Fruit fly (Drosophila melanogaster) whole organism, embryonic: ENCODE results near the gene CG9986.

Source experiments
- Adf1 ChIP-seq: fragments of 200-800 bp; sonication (Bioruptor generic); IDR thresholded peaks from 2 replicates; pipeline ENCODE4 v1.3.6; 2022; ENCODE audit warnings: missing biosample characterization, missing genetic modification characterization
- B-H2 ChIP-seq: fragments of 200-800 bp; sonication (Bioruptor generic); optimal IDR thresholded peaks from 2 replicates; lab custom pipeline; 2018; ENCODE audit warnings: missing biosample characterization, mild to moderate bottlenecking, missing genetic modification characterization
- C15 ChIP-seq: fragments of 200-800 bp; sonication (Bioruptor generic); IDR thresholded peaks from 3 replicates; pipeline ENCODE4 v1.3.6; 2022; ENCODE audit warnings: missing biosample characterization, missing genetic modification characterization
- CG11695 ChIP-seq: fragments of 200-800 bp; sonication (Bioruptor generic); IDR thresholded peaks from 3 replicates; pipeline ENCODE4 v1.3.6; 2022; ENCODE audit warnings: missing biosample characterization, missing genetic modification characterization
- CG11723 ChIP-seq: fragments of 200-800 bp; sonication (Bioruptor generic); optimal IDR thresholded peaks from 2 replicates; lab custom pipeline; 2017; ENCODE audit warnings: missing biosample characterization, mild to moderate bottlenecking, missing genetic modification characterization
- CG1233 ChIP-seq: fragments of 200-800 bp; sonication (Bioruptor generic); optimal IDR thresholded peaks from 4 replicates; lab custom pipeline; 2018; ENCODE audit warnings: missing biosample characterization, mild to moderate bottlenecking, missing genetic modification characterization
- CG13287 ChIP-seq: fragments of 200-800 bp; sonication (Bioruptor generic); IDR thresholded peaks from 2 replicates; pipeline ENCODE4 v1.3.6; 2022; ENCODE audit warnings: missing biosample characterization, missing genetic modification characterization; ENCODE audit not compliant: partially characterized antibody
- CG13894 ChIP-seq: fragments of 200-800 bp; sonication (Bioruptor generic); optimal IDR thresholded peaks from 3 replicates; lab custom pipeline; 2018; ENCODE audit warnings: missing biosample characterization, mild to moderate bottlenecking, missing genetic modification characterization, moderate library complexity
- CG15601 ChIP-seq: fragments of 200-800 bp; sonication (Bioruptor generic); optimal IDR thresholded peaks from 3 replicates; lab custom pipeline; 2019; ENCODE audit warnings: missing biosample characterization, mild to moderate bottlenecking, missing genetic modification characterization, moderate library complexity
- CG15696 ChIP-seq: fragments of 200-800 bp; sonication (Bioruptor generic); optimal IDR thresholded peaks from 2 replicates; lab custom pipeline; 2019; ENCODE audit warnings: missing biosample characterization, mild to moderate bottlenecking, missing genetic modification characterization, moderate library complexity
- CG16863 ChIP-seq: fragments of 200-800 bp; sonication (Bioruptor generic); optimal IDR thresholded peaks from 3 replicates; lab custom pipeline; 2016; ENCODE audit warnings: missing biosample characterization, missing genetic modification characterization
- CG17328 ChIP-seq: fragments of 200-800 bp; sonication (Bioruptor generic); IDR thresholded peaks from 2 replicates; pipeline ENCODE4 v1.3.6; 2022; ENCODE audit warnings: missing biosample characterization, missing genetic modification characterization
- CG17612 ChIP-seq: fragments of 200-800 bp; sonication (Bioruptor generic); IDR thresholded peaks from 2 replicates; pipeline ENCODE4 v1.3.6; 2022; ENCODE audit warnings: missing biosample characterization, missing genetic modification characterization
- CG2678 ChIP-seq: fragments of 200-800 bp; sonication (Bioruptor generic); optimal IDR thresholded peaks from 3 replicates; lab custom pipeline; 2019; ENCODE audit warnings: missing biosample characterization, mild to moderate bottlenecking, missing genetic modification characterization, moderate library complexity
- CG31441 ChIP-seq: fragments of 200-800 bp; sonication (Bioruptor generic); IDR thresholded peaks from 2 replicates; pipeline ENCODE4 v1.3.6; 2022; ENCODE audit warnings: missing biosample characterization, missing genetic modification characterization
- CG3281 ChIP-seq: fragments of 200-800 bp; sonication (Bioruptor generic); optimal IDR thresholded peaks from 3 replicates; lab custom pipeline; 2017; ENCODE audit warnings: missing biosample characterization, mild to moderate bottlenecking, missing genetic modification characterization
- CG34422 ChIP-seq: fragments of 200-800 bp; sonication (Bioruptor generic); IDR thresholded peaks from 3 replicates; pipeline ENCODE4 v1.3.6; 2022; ENCODE audit warnings: missing biosample characterization, missing genetic modification characterization
- CG4707 ChIP-seq: fragments of 200-800 bp; sonication (Bioruptor generic); optimal IDR thresholded peaks from 2 replicates; lab custom pipeline; 2018; ENCODE audit warnings: missing biosample characterization, mild to moderate bottlenecking, missing genetic modification characterization, moderate library complexity
- CG6765 ChIP-seq: fragments of 200-800 bp; sonication (Bioruptor generic); optimal IDR thresholded peaks from 3 replicates; lab custom pipeline; 2017; ENCODE audit warnings: missing biosample characterization, mild to moderate bottlenecking, missing genetic modification characterization
- CG7271 ChIP-seq: fragments of 200-800 bp; sonication (Bioruptor generic); optimal IDR thresholded peaks from 2 replicates; lab custom pipeline; 2018; ENCODE audit warnings: missing biosample characterization, mild to moderate bottlenecking, missing genetic modification characterization, moderate library complexity
- CG8089 ChIP-seq: fragments of 200-800 bp; sonication (Bioruptor generic); optimal IDR thresholded peaks from 3 replicates; lab custom pipeline; 2016; ENCODE audit warnings: missing biosample characterization, missing genetic modification characterization
- CG8924 ChIP-seq: fragments of 200-800 bp; optimal IDR thresholded peaks from 3 replicates; lab custom pipeline; 2019; ENCODE audit warnings: missing biosample characterization, mild to moderate bottlenecking, missing genetic modification characterization, moderate library complexity
- CG9609 ChIP-seq: fragments of 200-800 bp; sonication (Bioruptor generic); optimal IDR thresholded peaks from 3 replicates; lab custom pipeline; 2016; ENCODE audit warnings: missing biosample characterization, missing genetic modification characterization
- CkIIα-i1 ChIP-seq: fragments of 200-800 bp; sonication (Bioruptor generic); IDR thresholded peaks from 2 replicates; pipeline ENCODE4 v1.3.6; 2022; ENCODE audit warnings: missing biosample characterization, missing genetic modification characterization
- CoRest ChIP-seq: fragments of 200-800 bp; sonication (Bioruptor generic); optimal IDR thresholded peaks from 3 replicates; lab custom pipeline; 2018; ENCODE audit warnings: missing biosample characterization, mild to moderate bottlenecking, missing genetic modification characterization, moderate library complexity
- D19A ChIP-seq: fragments of 200-800 bp; optimal IDR thresholded peaks from 3 replicates; lab custom pipeline; 2019; ENCODE audit warnings: missing biosample characterization, mild to moderate bottlenecking, missing genetic modification characterization, moderate library complexity
- D19B ChIP-seq: fragments of 200-800 bp; sonication (Bioruptor generic); optimal IDR thresholded peaks from 2 replicates; lab custom pipeline; 2017; ENCODE audit warnings: missing biosample characterization, mild to moderate bottlenecking, missing genetic modification characterization
- Eip74EF ChIP-seq, 2 experiments: fragments of 200-800 bp in 1 of 2; fragments of >200 bp in 1 of 2; sonication (Bioruptor generic) in 1 of 2; optimal IDR thresholded peaks; 2 replicates each; lab custom pipeline; 2017 to 2019; ENCODE audit warnings: missing biosample characterization in 2 of 2, missing genetic modification characterization in 2 of 2, mild to moderate bottlenecking in 1 of 2, moderate library complexity in 1 of 2
- Hr51 ChIP-seq, 2 experiments: fragments of 200-800 bp; sonication (Bioruptor generic); optimal IDR thresholded peaks; 2 replicates in 1 of 2; 3 replicates in 1 of 2; lab custom pipeline; 2016 to 2018; ENCODE audit warnings: missing biosample characterization in 2 of 2, missing genetic modification characterization in 2 of 2, mild to moderate bottlenecking in 1 of 2, moderate library complexity in 1 of 2
- Kr ChIP-seq: fragments of 200-800 bp; sonication (Bioruptor generic); optimal IDR thresholded peaks from 2 replicates; lab custom pipeline; 2017; ENCODE audit warnings: missing biosample characterization, mild to moderate bottlenecking, missing genetic modification characterization
- MBD-R2 ChIP-seq: fragments of 200-800 bp; sonication (Bioruptor generic); IDR thresholded peaks from 2 replicates; pipeline ENCODE4 v1.3.6; 2022; ENCODE audit warnings: missing biosample characterization, missing genetic modification characterization
- MTF-1 ChIP-seq: fragments of 200-800 bp; sonication (Bioruptor generic); optimal IDR thresholded peaks from 2 replicates; lab custom pipeline; 2018; ENCODE audit warnings: missing biosample characterization, mild to moderate bottlenecking, missing genetic modification characterization, borderline replicate concordance
- Myb ChIP-seq: fragments of 200-800 bp; sonication (Bioruptor generic); optimal IDR thresholded peaks from 2 replicates; lab custom pipeline; 2016; ENCODE audit warnings: missing biosample characterization, missing genetic modification characterization
- Nf-YC ChIP-seq: fragments of 200-800 bp; optimal IDR thresholded peaks from 3 replicates; lab custom pipeline; 2019; ENCODE audit warnings: missing biosample characterization, mild to moderate bottlenecking, missing genetic modification characterization, moderate library complexity
- Poxn ChIP-seq: fragments of 200-800 bp; sonication (Bioruptor generic); IDR thresholded peaks from 2 replicates; pipeline ENCODE4 v1.3.6; 2022; ENCODE audit warnings: missing biosample characterization, missing genetic modification characterization
- Sin3A ChIP-seq: fragments of >200 bp; optimal IDR thresholded peaks from 2 replicates; lab custom pipeline; 2018
- ab ChIP-seq: fragments of 200-800 bp; sonication (Bioruptor generic); optimal IDR thresholded peaks from 2 replicates; lab custom pipeline; 2016; ENCODE audit warnings: missing biosample characterization, missing genetic modification characterization
- cato ChIP-seq: fragments of 200-800 bp; sonication (Bioruptor generic); optimal IDR thresholded peaks from 2 replicates; lab custom pipeline; 2016; ENCODE audit warnings: missing biosample characterization, missing genetic modification characterization, borderline replicate concordance
- ci ChIP-seq: fragments of 200-800 bp; sonication (Bioruptor generic); IDR thresholded peaks from 3 replicates; pipeline ENCODE4 v1.3.6; 2022; ENCODE audit warnings: missing biosample characterization, missing genetic modification characterization
- croc ChIP-seq: fragments of 200-800 bp; sonication (Bioruptor generic); conservative IDR thresholded peaks from 3 replicates; pipeline ENCODE4 v1.3.6; 2022; ENCODE audit warnings: missing biosample characterization, missing genetic modification characterization
- gsb-n ChIP-seq: fragments of 200-800 bp; sonication (Bioruptor generic); optimal IDR thresholded peaks from 3 replicates; lab custom pipeline; 2018; ENCODE audit warnings: missing biosample characterization, mild to moderate bottlenecking, missing genetic modification characterization
- insv ChIP-seq, 2 experiments: fragments of 200-800 bp; sonication (Bioruptor generic); optimal IDR thresholded peaks; 3 replicates each; lab custom pipeline; 2016 to 2018; ENCODE audit warnings: missing biosample characterization in 2 of 2, missing genetic modification characterization in 2 of 2
- jing ChIP-seq: fragments of 200-800 bp; sonication (Bioruptor generic); optimal IDR thresholded peaks from 2 replicates; lab custom pipeline; 2018; ENCODE audit warnings: missing biosample characterization, mild to moderate bottlenecking, missing genetic modification characterization
- jumu ChIP-seq: fragments of 200-800 bp; sonication (Bioruptor generic); optimal IDR thresholded peaks from 3 replicates; lab custom pipeline; 2016; ENCODE audit warnings: missing biosample characterization, missing genetic modification characterization
- lov ChIP-seq, 2 experiments: fragments of 200-800 bp in 1 of 2; fragments of >200 bp in 1 of 2; sonication (Bioruptor generic) in 1 of 2; IDR thresholded peaks in 1 of 2; optimal IDR thresholded peaks in 1 of 2; 2 replicates in 1 of 2; 3 replicates in 1 of 2; pipeline versions ENCODE4 v1.3.6 to Lab custom; 2017 to 2022; ENCODE audit warnings: missing biosample characterization in 1 of 2, missing genetic modification characterization in 1 of 2
- psq ChIP-seq: fragments of 200-800 bp; sonication (Bioruptor generic); optimal IDR thresholded peaks from 2 replicates; lab custom pipeline; 2017; ENCODE audit warnings: missing biosample characterization, missing genetic modification characterization
- sisA ChIP-seq: fragments of 200-800 bp; sonication (Bioruptor generic); IDR thresholded peaks from 2 replicates; pipeline ENCODE4 v1.3.6; 2022; ENCODE audit warnings: missing biosample characterization, missing genetic modification characterization
- tll ChIP-seq, 2 experiments: fragments of 200-800 bp in 1 of 2; fragments of >200 bp in 1 of 2; sonication (Bioruptor generic) in 1 of 2; optimal IDR thresholded peaks; 2 replicates each; lab custom pipeline; 2017 to 2019; ENCODE audit warnings: missing biosample characterization in 2 of 2, missing genetic modification characterization in 2 of 2, mild to moderate bottlenecking in 1 of 2, moderate library complexity in 1 of 2
- vfl ChIP-seq: fragments of 200-800 bp; sonication (Bioruptor generic); optimal IDR thresholded peaks from 2 replicates; lab custom pipeline; 2016; ENCODE audit warnings: missing biosample characterization, missing genetic modification characterization
- wek ChIP-seq: fragments of 200-800 bp; sonication (Bioruptor generic); optimal IDR thresholded peaks from 3 replicates; lab custom pipeline; 2018; ENCODE audit warnings: missing biosample characterization, mild to moderate bottlenecking, missing genetic modification characterization, moderate library complexity

The CG9986 gene

dm6 chr3R:28570805-28571204 lies 35.1 kb upstream of the CG9986 start (continued):
- TF ChIP-seq Kr (GFP tag; lab: Kevin White, UChicago) (peak; percentile 67), vfl (GFP tag; lab: Kevin White, UChicago) (no peak), CG15696 (tag; lab: Kevin White, UChicago) (peak; percentile 53), CG13894 (tag; lab: Kevin White, UChicago) (no peak), Eip74EF (GFP tag; optimal IDR thresholded peaks at IDR 0.05; lab: Kevin White, UChicago) (peak in 1 of 2 experiments; percentile 1), CG2678 (peak; percentile 67), jing (GFP tag; lab: Kevin White, UChicago) (no peak), sisA (GFP tag; lab: Robert Waterston, UW) (no peak), CG31441 (GFP tag; lab: Robert Waterston, UW) (peak; percentile 43; the same call in 1 of the 2 replicates), ab (GFP tag; lab: Kevin White, UChicago) (no peak), CG16863 (GFP tag; lab: Kevin White, UChicago) (no peak), Nf-YC (tag; lab: Kevin White, UChicago) (no peak), Adf1 (GFP tag; lab: Robert Waterston, UW) (no peak), croc (GFP tag; lab: Robert Waterston, UW) (no peak), insv (GFP tag; optimal IDR thresholded peaks at IDR 0.05; lab: Kevin White, UChicago) (no peak), D19B (peak; percentile 19), ci (GFP tag; lab: Robert Waterston, UW) (peak; percentile 15; the same call in 1 of the 3 replicates), Myb (GFP tag; lab: Kevin White, UChicago) (no peak), CG7271 (no peak), C15 (GFP tag; lab: Robert Waterston, UW) (no peak), CG9609 (GFP tag; lab: Kevin White, UChicago) (no peak), cato (GFP tag; lab: Kevin White, UChicago) (no peak), CkIIα-i1 (GFP tag; lab: Robert Waterston, UW) (no peak), CG34422 (GFP tag; lab: Robert Waterston, UW) (no peak), lov (optimal IDR thresholded peaks at IDR 0.05; lab: Kevin White, UChicago) (no peak), lov (GFP tag; IDR thresholded peaks at IDR 0.05; lab: Robert Waterston, UW) (no peak), CG3281 (GFP tag; lab: Kevin White, UChicago) (peak; percentile 60), CG11723 (GFP tag; lab: Kevin White, UChicago) (peak; percentile 41), Hr51 (GFP tag; optimal IDR thresholded peaks at IDR 0.05; lab: Kevin White, UChicago) (no peak), MBD-R2 (GFP tag; lab: Robert Waterston, UW) (no peak), CG13287 (GFP tag; lab: Robert Waterston, UW) (no peak), D19A (no peak), jumu (GFP tag; lab: Kevin White, UChicago) (no peak), CG8924 (tag; lab: Kevin White, UChicago) (peak; percentile 21), Poxn (GFP tag; lab: Robert Waterston, UW) (no peak), CG15601 (peak; percentile 47), CG17328 (no peak), CG11695 (GFP tag; lab: Robert Waterston, UW) (0 out of 3 replicates have a peak, but pooled peaks have one; percentile 15), gsb-n (tag; lab: Kevin White, UChicago) (peak; percentile 52), Sin3A (no peak), wek (GFP tag; lab: Kevin White, UChicago) (peak; percentile 52), CG1233 (peak; percentile 59), CoRest (tag; lab: Kevin White, UChicago) (peak; percentile 44), CG17612 (GFP tag; lab: Robert Waterston, UW) (no peak), MTF-1 (GFP tag; lab: Kevin White, UChicago) (peak; percentile 45), psq (GFP tag; lab: Kevin White, UChicago) (no peak), CG6765 (GFP tag; lab: Kevin White, UChicago) (peak; percentile 53), CG4707 (peak; percentile 36), tll (GFP tag; optimal IDR thresholded peaks at IDR 0.05; lab: Kevin White, UChicago) (no peak), B-H2 (no peak), CG8089 (GFP tag; lab: Kevin White, UChicago) (no peak)
